Fruit fly (Drosophila melanogaster) whole organism, embryonic: ENCODE results near the gene CG43800.
A peak's percentile ranks its signal among the peaks of the same experiment; 100 is the strongest.

ENCODE experiments used
- Adf1 ChIP-seq: fragments of 200-800 bp; sonication (Bioruptor generic); IDR thresholded peaks from 2 replicates; pipeline ENCODE4 v1.3.6; 2022; ENCODE audit warnings: missing biosample characterization, missing genetic modification characterization
- Antp ChIP-seq: fragments of 200-800 bp; sonication (Bioruptor generic); optimal IDR thresholded peaks from 3 replicates; lab custom pipeline; 2016; ENCODE audit warnings: missing biosample characterization, missing genetic modification characterization
- Atf6 ChIP-seq: fragments of 200-800 bp; sonication (Bioruptor generic); IDR thresholded peaks from 2 replicates; pipeline ENCODE4 v1.3.6; 2022; ENCODE audit warnings: missing biosample characterization, missing genetic modification characterization
- CG11504 ChIP-seq: fragments of 200-800 bp; sonication (Bioruptor generic); optimal IDR thresholded peaks from 3 replicates; lab custom pipeline; 2019; ENCODE audit warnings: missing biosample characterization, mild to moderate bottlenecking, missing genetic modification characterization, moderate library complexity
- CG11696 ChIP-seq: fragments of 200-800 bp; sonication (Bioruptor generic); IDR thresholded peaks from 2 replicates; pipeline ENCODE4 v1.3.6; 2022; ENCODE audit warnings: missing biosample characterization, missing genetic modification characterization
- CG12659 ChIP-seq: fragments of 200-800 bp; sonication (Bioruptor generic); optimal IDR thresholded peaks from 3 replicates; lab custom pipeline; 2017; ENCODE audit warnings: mild to moderate bottlenecking, missing biosample characterization, missing genetic modification reagents, missing genetic modification characterization
- CG13287 ChIP-seq: fragments of 200-800 bp; sonication (Bioruptor generic); IDR thresholded peaks from 2 replicates; pipeline ENCODE4 v1.3.6; 2022; ENCODE audit warnings: missing biosample characterization, missing genetic modification characterization; ENCODE audit not compliant: partially characterized antibody
- CG13296 ChIP-seq: fragments of 200-800 bp; sonication (Bioruptor generic); optimal IDR thresholded peaks from 3 replicates; lab custom pipeline; 2018; ENCODE audit warnings: missing biosample characterization, mild to moderate bottlenecking, missing genetic modification characterization
- CG14441 ChIP-seq: fragments of 200-800 bp; sonication (Bioruptor generic); IDR thresholded peaks from 2 replicates; pipeline ENCODE4 v1.3.6; 2022; ENCODE audit warnings: missing biosample characterization, missing genetic modification characterization
- CG15073 ChIP-seq: fragments of 200-800 bp; sonication (Bioruptor generic); optimal IDR thresholded peaks from 2 replicates; lab custom pipeline; 2016; ENCODE audit warnings: missing biosample characterization, missing genetic modification characterization
- CG1529 ChIP-seq: fragments of 200-800 bp; sonication (Bioruptor generic); optimal IDR thresholded peaks from 3 replicates; lab custom pipeline; 2018; ENCODE audit warnings: missing biosample characterization, missing genetic modification characterization
- CG16815 ChIP-seq: fragments of 200-800 bp; sonication (Bioruptor generic); optimal IDR thresholded peaks from 3 replicates; lab custom pipeline; 2017; ENCODE audit warnings: missing biosample characterization, mild to moderate bottlenecking, missing genetic modification characterization
- CG2116 ChIP-seq: fragments of 200-800 bp; sonication (Bioruptor generic); optimal IDR thresholded peaks from 3 replicates; lab custom pipeline; 2018; ENCODE audit warnings: missing biosample characterization, mild to moderate bottlenecking, missing genetic modification characterization
- CG34224 ChIP-seq: fragments of 200-800 bp; sonication (Bioruptor generic); IDR thresholded peaks from 3 replicates; pipeline ENCODE4 v1.3.6; 2022; ENCODE audit warnings: missing biosample characterization, missing genetic modification characterization; ENCODE audit not compliant: partially characterized antibody
- CG34376 ChIP-seq: fragments of 200-800 bp; sonication (Bioruptor generic); optimal IDR thresholded peaks from 2 replicates; lab custom pipeline; 2018; ENCODE audit warnings: missing biosample characterization, mild to moderate bottlenecking, missing genetic modification characterization
- CG42726 ChIP-seq: fragments of 200-800 bp; sonication (Bioruptor generic); IDR thresholded peaks from 2 replicates; pipeline ENCODE4 v1.3.6; 2022; ENCODE audit warnings: missing biosample characterization, missing genetic modification characterization; ENCODE audit not compliant: partially characterized antibody
- CG4424 ChIP-seq: fragments of 200-800 bp; sonication (Bioruptor generic); optimal IDR thresholded peaks from 3 replicates; lab custom pipeline; 2016; ENCODE audit warnings: missing biosample characterization, missing genetic modification characterization
- CG4730 ChIP-seq: fragments of 200-800 bp; sonication (Bioruptor generic); IDR thresholded peaks from 2 replicates; pipeline ENCODE4 v1.3.6; 2022; ENCODE audit warnings: missing biosample characterization, missing genetic modification characterization
- CG6683 ChIP-seq: fragments of 200-800 bp; sonication (Bioruptor generic); optimal IDR thresholded peaks from 2 replicates; lab custom pipeline; 2017; ENCODE audit warnings: missing biosample characterization, mild to moderate bottlenecking, missing genetic modification characterization, missing genetic modification reagents
- CG6689 ChIP-seq: fragments of 200-800 bp; sonication (Bioruptor generic); IDR thresholded peaks from 2 replicates; pipeline ENCODE4 v1.3.6; 2022; ENCODE audit warnings: missing biosample characterization, missing genetic modification characterization
- CG7357 ChIP-seq: fragments of 200-800 bp; sonication (Bioruptor generic); IDR thresholded peaks from 3 replicates; pipeline ENCODE4 v1.3.6; 2022; ENCODE audit warnings: missing biosample characterization, missing genetic modification characterization
- CG8359 ChIP-seq: fragments of 200-800 bp; sonication (Bioruptor generic); optimal IDR thresholded peaks from 2 replicates; lab custom pipeline; 2017; ENCODE audit warnings: missing biosample characterization, mild to moderate bottlenecking, missing genetic modification characterization, borderline replicate concordance
- CG8924 ChIP-seq: fragments of 200-800 bp; optimal IDR thresholded peaks from 3 replicates; lab custom pipeline; 2019; ENCODE audit warnings: missing biosample characterization, mild to moderate bottlenecking, missing genetic modification characterization, moderate library complexity
- CG9932 ChIP-seq: fragments of 200-800 bp; sonication (Bioruptor generic); IDR thresholded peaks from 2 replicates; pipeline ENCODE4 v1.3.6; 2022; ENCODE audit warnings: missing biosample characterization, missing genetic modification characterization
- Hr51 ChIP-seq, 2 experiments: fragments of 200-800 bp; sonication (Bioruptor generic); optimal IDR thresholded peaks; 2 replicates in 1 of 2; 3 replicates in 1 of 2; lab custom pipeline; 2016 to 2018; ENCODE audit warnings: missing biosample characterization in 2 of 2, missing genetic modification characterization in 2 of 2, mild to moderate bottlenecking in 1 of 2, moderate library complexity in 1 of 2
- Lpt ChIP-seq: fragments of >200 bp; optimal IDR thresholded peaks from 2 replicates; lab custom pipeline; 2018; ENCODE audit warnings: missing biosample characterization, missing genetic modification characterization
- MBD-R2 ChIP-seq: fragments of 200-800 bp; sonication (Bioruptor generic); IDR thresholded peaks from 2 replicates; pipeline ENCODE4 v1.3.6; 2022; ENCODE audit warnings: missing biosample characterization, missing genetic modification characterization
- Pdp1 ChIP-seq, 2 experiments: fragments of 200-800 bp; sonication (Bioruptor generic); optimal IDR thresholded peaks; 3 replicates each; lab custom pipeline; 2016; ENCODE audit warnings: missing biosample characterization in 2 of 2, missing genetic modification characterization in 2 of 2, mild to moderate bottlenecking in 1 of 2, moderate library complexity in 1 of 2
- aop ChIP-seq: fragments of 200-800 bp; sonication (Bioruptor generic); IDR thresholded peaks from 2 replicates; pipeline ENCODE4 v1.3.6; 2022; ENCODE audit warnings: missing biosample characterization, missing genetic modification characterization
- ash1 ChIP-seq: fragments of 200-800 bp; sonication (Bioruptor generic); optimal IDR thresholded peaks from 2 replicates; lab custom pipeline; 2018; ENCODE audit warnings: missing biosample characterization, mild to moderate bottlenecking, missing genetic modification characterization
- cato ChIP-seq: fragments of 200-800 bp; sonication (Bioruptor generic); optimal IDR thresholded peaks from 2 replicates; lab custom pipeline; 2016; ENCODE audit warnings: missing biosample characterization, missing genetic modification characterization, borderline replicate concordance
- caup ChIP-seq: fragments of 200-800 bp; sonication (Bioruptor generic); optimal IDR thresholded peaks from 3 replicates; lab custom pipeline; 2017; ENCODE audit warnings: missing biosample characterization, mild to moderate bottlenecking, missing genetic modification characterization, moderate library complexity; ENCODE audit not compliant: severe bottlenecking
- chinmo ChIP-seq: fragments of 200-800 bp; sonication (Bioruptor generic); IDR thresholded peaks from 4 replicates; pipeline ENCODE4 v1.3.6; 2022; ENCODE audit warnings: missing biosample characterization, missing genetic modification characterization; ENCODE audit not compliant: partially characterized antibody
- dmrt11E ChIP-seq: fragments of 200-800 bp; sonication (Bioruptor generic); optimal IDR thresholded peaks from 3 replicates; lab custom pipeline; 2018; ENCODE audit warnings: missing biosample characterization, mild to moderate bottlenecking, missing genetic modification characterization, moderate library complexity
- exex ChIP-seq: fragments of 200-800 bp; sonication (Bioruptor generic); optimal IDR thresholded peaks from 4 replicates; lab custom pipeline; 2018; ENCODE audit warnings: missing biosample characterization, mild to moderate bottlenecking, missing genetic modification characterization, moderate library complexity
- fd3F ChIP-seq: fragments of 200-800 bp; sonication (Bioruptor generic); optimal IDR thresholded peaks from 2 replicates; lab custom pipeline; 2018; ENCODE audit warnings: missing biosample characterization, mild to moderate bottlenecking, missing genetic modification characterization, moderate library complexity
- gem ChIP-seq: fragments of 200-800 bp; sonication (Bioruptor generic); optimal IDR thresholded peaks from 2 replicates; lab custom pipeline; 2019; ENCODE audit warnings: missing biosample characterization, mild to moderate bottlenecking, missing genetic modification characterization, moderate library complexity
- gro ChIP-seq: fragments of 200-800 bp; sonication (Bioruptor generic); optimal IDR thresholded peaks from 2 replicates; lab custom pipeline; 2016; ENCODE audit warnings: missing biosample characterization, missing genetic modification characterization
- hbn ChIP-seq: fragments of 200-800 bp; sonication (Bioruptor generic); IDR thresholded peaks from 2 replicates; pipeline ENCODE4 v1.3.6; 2022; ENCODE audit warnings: missing biosample characterization, missing genetic modification characterization; ENCODE audit not compliant: partially characterized antibody
- nmo ChIP-seq: fragments of 200-800 bp; sonication (Bioruptor generic); optimal IDR thresholded peaks from 2 replicates; lab custom pipeline; 2018; ENCODE audit warnings: missing biosample characterization, mild to moderate bottlenecking, missing genetic modification characterization, moderate library complexity
- pros ChIP-seq: fragments of 200-800 bp; sonication (Bioruptor generic); optimal IDR thresholded peaks from 3 replicates; lab custom pipeline; 2019; ENCODE audit warnings: missing biosample characterization, mild to moderate bottlenecking, missing genetic modification characterization, moderate library complexity
- rib ChIP-seq: fragments of 200-800 bp; sonication (Bioruptor generic); IDR thresholded peaks from 2 replicates; pipeline ENCODE4 v1.3.6; 2022; ENCODE audit warnings: missing biosample characterization, missing genetic modification characterization
- sc ChIP-seq, 3 experiments: fragments of >200 bp in 2 of 3; fragments of 200-800 bp in 1 of 3; sonication (Bioruptor generic) in 1 of 3; optimal IDR thresholded peaks; 2 replicates in 2 of 3; 3 replicates in 1 of 3; lab custom pipeline; 2017; ENCODE audit warnings: mild to moderate bottlenecking in 1 of 3, missing biosample characterization in 1 of 3, missing genetic modification characterization in 1 of 3, missing genetic modification reagents in 1 of 3
- sob ChIP-seq: fragments of 200-800 bp; sonication (Bioruptor generic); IDR thresholded peaks from 2 replicates; pipeline ENCODE4 v1.3.6; 2022; ENCODE audit warnings: missing biosample characterization, missing genetic modification characterization
- sug ChIP-seq: fragments of 200-800 bp; optimal IDR thresholded peaks from 2 replicates; lab custom pipeline; 2019; ENCODE audit warnings: missing biosample characterization, mild to moderate bottlenecking, missing genetic modification characterization, moderate library complexity
- toy ChIP-seq: fragments of 200-800 bp; sonication (Bioruptor generic); IDR thresholded peaks from 2 replicates; pipeline ENCODE4 v1.3.6; 2022; ENCODE audit warnings: missing biosample characterization, missing genetic modification characterization
- ttk ChIP-seq: fragments of 200-800 bp; sonication (Bioruptor generic); IDR thresholded peaks from 2 replicates; pipeline ENCODE4 v2.1.2; 2022; ENCODE audit warnings: missing biosample characterization, missing genetic modification characterization
- vvl ChIP-seq: fragments of 200-800 bp; sonication (Bioruptor generic); IDR thresholded peaks from 2 replicates; pipeline ENCODE4 v1.3.6; 2022; ENCODE audit warnings: missing biosample characterization, missing genetic modification characterization
- wek ChIP-seq: fragments of 200-800 bp; sonication (Bioruptor generic); optimal IDR thresholded peaks from 3 replicates; lab custom pipeline; 2018; ENCODE audit warnings: missing biosample characterization, mild to moderate bottlenecking, missing genetic modification characterization, moderate library complexity

Gene CG43800

dm6 chr2L:7240311-7240710 is 7.7 kb upstream of the CG43800 start (continued):
- TF ChIP-seq CG42726 (GFP tag; lab: Robert Waterston, UW) = 0 out of 2 replicates have a peak, but pooled peaks have one; percentile 17
- TF ChIP-seq Atf6 (GFP tag; lab: Robert Waterston, UW) = 0 out of 2 replicates have a peak, but pooled peaks have one; percentile 30
- TF ChIP-seq sob (GFP tag; lab: Robert Waterston, UW) = 0 out of 2 replicates have a peak, but pooled peaks have one; percentile 21
- no peak for TF ChIP-seq gem (tag; lab: Kevin White, UChicago)
- TF ChIP-seq ttk (GFP tag; lab: Robert Waterston, UW) = no peak
- TF ChIP-seq nmo (GFP tag; lab: Kevin White, UChicago) = no peak
- TF ChIP-seq CG2116 (GFP tag; lab: Kevin White, UChicago) = no peak
- no peak for TF ChIP-seq CG8359 (GFP tag; lab: Kevin White, UChicago)
- TF ChIP-seq ash1 (GFP tag; lab: Kevin White, UChicago) = no peak
- peak; percentile 52 for TF ChIP-seq gro
- TF ChIP-seq CG16815 (GFP tag; lab: Kevin White, UChicago) = no peak
- TF ChIP-seq CG7357 = no peak
- no peak for TF ChIP-seq wek (GFP tag; lab: Kevin White, UChicago)
- no peak for TF ChIP-seq CG15073 (GFP tag; lab: Kevin White, UChicago)
- TF ChIP-seq CG11696 (GFP tag; lab: Robert Waterston, UW) = peak; percentile 29; the same call in 1 of the 2 replicates
- TF ChIP-seq sc (optimal IDR thresholded peaks at IDR 0.05; lab: Kevin White, UChicago) = no peak
- no peak for TF ChIP-seq sc (GFP tag; optimal IDR thresholded peaks at IDR 0.05; lab: Kevin White, UChicago)
- no peak for TF ChIP-seq cato (GFP tag; lab: Kevin White, UChicago)
- TF ChIP-seq CG4424 (GFP tag; lab: Kevin White, UChicago) = no peak
- TF ChIP-seq Hr51 (GFP tag; optimal IDR thresholded peaks at IDR 0.05; lab: Kevin White, UChicago) = no peak
- TF ChIP-seq dmrt11E (tag; lab: Kevin White, UChicago) = no peak
- TF ChIP-seq aop (GFP tag; lab: Robert Waterston, UW) = no peak
- no peak for TF ChIP-seq CG11504 (tag; lab: Kevin White, UChicago)
- peak in 1 of 2 experiments; percentile 58 for TF ChIP-seq Pdp1 (GFP tag; optimal IDR thresholded peaks at IDR 0.05; lab: Kevin White, UChicago)
- TF ChIP-seq chinmo (GFP tag; lab: Robert Waterston, UW) = peak; percentile 75; the same call in 3 of the 4 replicates
- TF ChIP-seq rib (GFP tag; lab: Robert Waterston, UW) = peak; percentile 17; the same call in 1 of the 2 replicates
- TF ChIP-seq Adf1 (GFP tag; lab: Robert Waterston, UW) = peak; percentile 94
- peak; percentile 71 for TF ChIP-seq sug (tag; lab: Kevin White, UChicago)
- no peak for TF ChIP-seq CG14441 (GFP tag; lab: Robert Waterston, UW)
- TF ChIP-seq vvl (GFP tag; lab: Robert Waterston, UW) = no peak
- TF ChIP-seq CG13296 (GFP tag; lab: Kevin White, UChicago) = no peak
- TF ChIP-seq Lpt (GFP tag; lab: Kevin White, UChicago) = no peak
- TF ChIP-seq CG6689 (GFP tag; lab: Robert Waterston, UW) = no peak
- TF ChIP-seq CG8924 (tag; lab: Kevin White, UChicago) = no peak
- TF ChIP-seq CG6683 = no peak
- TF ChIP-seq CG34224 (GFP tag; lab: Robert Waterston, UW) = no peak
- no peak for TF ChIP-seq MBD-R2 (GFP tag; lab: Robert Waterston, UW)
- TF ChIP-seq hbn = no peak
- TF ChIP-seq CG1529 (GFP tag; lab: Kevin White, UChicago) = no peak
- TF ChIP-seq CG34376 (GFP tag; lab: Kevin White, UChicago) = peak; percentile 88
- TF ChIP-seq CG12659 (GFP tag; lab: Kevin White, UChicago) = no peak
- peak; percentile 99 for TF ChIP-seq exex (tag; lab: Kevin White, UChicago)
- no peak for TF ChIP-seq caup (GFP tag; lab: Kevin White, UChicago)
- no peak for TF ChIP-seq Antp (GFP tag; lab: Kevin White, UChicago)
- TF ChIP-seq CG9932 (GFP tag; lab: Robert Waterston, UW) = no peak
- no peak for TF ChIP-seq toy (GFP tag; lab: Robert Waterston, UW)
- no peak for TF ChIP-seq pros (GFP tag; lab: Kevin White, UChicago)
- TF ChIP-seq CG4730 (GFP tag; lab: Robert Waterston, UW) = no peak
- peak; percentile 28; the same call in 1 of the 2 replicates for TF ChIP-seq CG13287 (GFP tag; lab: Robert Waterston, UW)
- TF ChIP-seq fd3F (GFP tag; lab: Kevin White, UChicago) = no peak
